Worm (Caenorhabditis elegans): ENCODE measurements around the gene M03C11.6.

The M03C11.6 gene

ce11 chrIII:10423906-10424305 is at the start of gene M03C11.6:
M03C11.6 (minus strand) TSS chrIII:10424006.
- TF ChIP-seq T23F11.4 (GFP tag; optimal IDR thresholded peaks at IDR 0.05) (no peak), dve-1 (tag; optimal IDR thresholded peaks at IDR 0.05) (no peak), syd-9 (tag; optimal IDR thresholded peaks at IDR 0.05) (no peak), unc-42 (tag; optimal IDR thresholded peaks at IDR 0.05) (no peak), hlh-6 (tag; optimal IDR thresholded peaks at IDR 0.05) (no peak), sox-2 (GFP tag; IDR thresholded peaks at IDR 0.05) (no peak), nhr-232 (tag; optimal IDR thresholded peaks at IDR 0.05) (no peak), nfya-1 (tag; optimal IDR thresholded peaks at IDR 0.05) (no peak), fax-1 (tag; optimal IDR thresholded peaks at IDR 0.05) (no peak)

DNA sequence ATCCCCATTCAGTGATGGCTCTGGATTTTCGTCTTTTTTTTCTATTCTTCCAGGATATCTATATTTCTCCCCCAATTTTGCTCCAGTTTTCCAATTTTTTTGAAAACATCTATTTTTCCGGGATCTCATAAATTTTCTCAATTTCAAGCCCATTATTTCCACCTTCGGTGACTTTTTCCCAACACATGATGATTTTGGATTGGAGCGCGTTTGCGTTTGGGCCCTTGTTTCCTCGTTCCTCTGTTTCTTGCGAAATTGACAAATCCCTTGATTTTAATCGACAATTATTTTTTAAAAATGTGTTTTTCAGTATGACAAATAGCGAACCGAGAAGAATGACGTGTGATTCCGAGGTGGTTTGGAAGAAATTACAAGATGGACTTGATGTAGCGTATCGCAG is 47.1 kb upstream of the M03C11.6 start, which contains the start of gene cul-1:
Gene cul-1, plus strand, starts transcription at position 311 of the 400 bp plus-strand sequence.
- TF ChIP-seq rnt-1 (tag; optimal IDR thresholded peaks at IDR 0.05) (no peak), ceh-31 (tag; optimal IDR thresholded peaks at IDR 0.05) (no peak), ceh-45 (GFP tag; IDR thresholded peaks at IDR 0.05) (no peak)

ce11 chrIII:10469574-10470055 is 45.8 kb upstream of the M03C11.6 start, which contains the start of gene D2045.5:
D2045.5 (minus strand) TSS chrIII:10469624.
- no peak for TF ChIP-seq hlh-8 (tag; optimal IDR thresholded peaks at IDR 0.05)

ce11 chrIII:10464455-10464854 is 40.6 kb upstream of the M03C11.6 start:
- TF ChIP-seq nhr-232 (tag; optimal IDR thresholded peaks at IDR 0.05) (no peak), F13H6.1 (tag; optimal IDR thresholded peaks at IDR 0.05) (no peak), madf-2 (tag; optimal IDR thresholded peaks at IDR 0.05) (no peak), fax-1 (tag; optimal IDR thresholded peaks at IDR 0.05) (no peak), unc-86 (tag; optimal IDR thresholded peaks at IDR 0.05) (no peak), pat-9 (tag; optimal IDR thresholded peaks at IDR 0.05) (no peak), gmeb-2 (tag; optimal IDR thresholded peaks at IDR 0.05) (no peak)

DNA sequence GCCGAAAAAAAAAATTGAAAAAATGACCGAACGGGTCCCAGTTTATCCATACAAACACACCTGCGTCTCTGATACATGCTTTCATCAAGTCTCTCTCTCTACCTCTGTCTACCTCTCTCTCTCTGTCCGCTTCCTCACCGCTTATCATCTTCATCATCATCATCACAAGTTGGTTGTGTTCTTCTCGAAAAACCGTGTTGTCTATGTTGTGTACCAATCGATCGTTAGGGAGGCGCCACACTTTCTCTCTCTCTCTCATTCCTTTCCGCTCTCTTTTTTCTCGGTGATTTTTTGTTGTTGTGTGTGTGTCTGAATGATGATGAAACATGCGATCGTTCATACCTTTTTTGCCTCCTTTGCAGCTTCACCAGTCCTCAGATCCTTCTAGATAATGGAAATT is 39.8 kb upstream of the M03C11.6 start:
- TF ChIP-seq nfya-1 (tag; optimal IDR thresholded peaks at IDR 0.05): peak; percentile 31
- no peak for TF ChIP-seq pqm-1 (tag; optimal IDR thresholded peaks at IDR 0.05)
- TF ChIP-seq F13H6.1 (tag; optimal IDR thresholded peaks at IDR 0.05): no peak
- no peak for TF ChIP-seq zip-5 (tag; optimal IDR thresholded peaks at IDR 0.05)
- TF ChIP-seq ceh-18 (tag; optimal IDR thresholded peaks at IDR 0.05): peak; percentile 8

DNA sequence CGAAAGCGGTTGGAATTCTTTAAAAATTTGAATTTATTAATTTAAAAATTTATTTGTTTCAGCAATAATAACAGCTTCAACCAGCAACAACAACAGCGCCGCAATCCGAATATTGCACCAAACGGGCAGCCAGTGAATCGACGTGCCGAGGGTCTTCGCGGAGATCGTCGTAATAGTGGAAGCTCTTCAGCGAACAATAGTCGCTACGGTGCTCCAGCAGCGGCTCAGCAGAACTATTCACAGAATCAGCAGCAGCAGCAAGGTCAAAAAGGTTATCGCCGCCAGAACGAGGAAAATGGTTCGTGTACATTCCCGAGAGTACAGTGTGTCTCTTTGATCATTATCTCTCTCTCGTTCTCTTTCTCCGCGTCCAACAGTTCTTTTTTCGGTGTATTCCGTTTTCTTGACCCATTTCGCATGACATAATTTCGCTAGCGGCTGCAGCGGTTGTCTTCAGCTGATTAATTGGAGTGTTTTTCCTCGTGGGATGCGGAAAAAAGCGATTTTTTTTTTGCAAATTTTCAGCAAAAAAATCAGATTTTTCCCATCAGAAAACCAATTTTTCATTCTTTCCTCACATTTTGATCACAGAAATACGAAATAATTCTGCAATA is 39.2 kb upstream of the M03C11.6 start:
- TF ChIP-seq mec-3 (tag; optimal IDR thresholded peaks at IDR 0.05; ENCODE audit: borderline replicate concordance): no peak
- TF ChIP-seq odd-2 (tag; optimal IDR thresholded peaks at IDR 0.05): no peak
- no peak for TF ChIP-seq ceh-45 (GFP tag; IDR thresholded peaks at IDR 0.05)
- TF ChIP-seq ceh-22 (tag; optimal IDR thresholded peaks at IDR 0.05): no peak
- TF ChIP-seq nfya-1 (tag; optimal IDR thresholded peaks at IDR 0.05): no peak
- no peak for TF ChIP-seq sox-4 (tag; optimal IDR thresholded peaks at IDR 0.05)

- peak; percentile 93 for TF ChIP-seq che-1 (tag; optimal IDR thresholded peaks at IDR 0.05)
- peak; percentile 97 for TF ChIP-seq pha-2 (tag; optimal IDR thresholded peaks at IDR 0.05)
- TF ChIP-seq pag-3 (tag; optimal IDR thresholded peaks at IDR 0.05; ENCODE audit: borderline replicate concordance): peak; percentile 97
- TF ChIP-seq ceh-9 (tag; optimal IDR thresholded peaks at IDR 0.05): peak; percentile 87
- peak; percentile 86 for TF ChIP-seq ets-4 (tag; optimal IDR thresholded peaks at IDR 0.05)
- TF ChIP-seq C08G9.2 (tag; optimal IDR thresholded peaks at IDR 0.05): peak; percentile 95
- peak; percentile 96 for TF ChIP-seq nhr-232 (tag; optimal IDR thresholded peaks at IDR 0.05)
- TF ChIP-seq pat-9 (tag; optimal IDR thresholded peaks at IDR 0.05): peak; percentile 98
- peak; percentile 96 for TF ChIP-seq mec-3 (tag; optimal IDR thresholded peaks at IDR 0.05; ENCODE audit: borderline replicate concordance)
- peak; percentile 95 for TF ChIP-seq zip-5 (tag; optimal IDR thresholded peaks at IDR 0.05)
- peak; percentile 98 for TF ChIP-seq unc-86 (tag; optimal IDR thresholded peaks at IDR 0.05)
- TF ChIP-seq K09A11.1 (tag; optimal IDR thresholded peaks at IDR 0.05; ENCODE audit: insufficient read depth): peak; percentile 98
- TF ChIP-seq syd-9 (tag; optimal IDR thresholded peaks at IDR 0.05): peak; percentile 98
- peak; percentile 97 for TF ChIP-seq T23F11.4 (GFP tag; optimal IDR thresholded peaks at IDR 0.05)
- TF ChIP-seq pqm-1 (tag; optimal IDR thresholded peaks at IDR 0.05): peak; percentile 92
- no peak for TF ChIP-seq pax-1 (tag; optimal IDR thresholded peaks at IDR 0.05)
- peak; percentile 94 for TF ChIP-seq sox-2 (GFP tag; IDR thresholded peaks at IDR 0.05)
- TF ChIP-seq npax-4 (tag; optimal IDR thresholded peaks at IDR 0.05): peak; percentile 89
- TF ChIP-seq odd-2 (tag; optimal IDR thresholded peaks at IDR 0.05): peak; percentile 92
- peak; percentile 98 for TF ChIP-seq lim-6 (tag; optimal IDR thresholded peaks at IDR 0.05)
- TF ChIP-seq ceh-2 (tag; optimal IDR thresholded peaks at IDR 0.05): peak; percentile 97
- TF ChIP-seq ceh-48 (tag; optimal IDR thresholded peaks at IDR 0.05): peak; percentile 97
- peak; percentile 93 for TF ChIP-seq fkh-10 (GFP tag; optimal IDR thresholded peaks at IDR 0.05)
These were observed 37.3 kb upstream of the M03C11.6 start, which contains the start of gene atx-2 for ce11 chrIII:10461164-10461546. atx-2 (plus strand) TSS chrIII:10461389.
